Worm (Caenorhabditis elegans): ENCODE data around the gene F45E12.5.

F45E12.5 gene

DNA sequence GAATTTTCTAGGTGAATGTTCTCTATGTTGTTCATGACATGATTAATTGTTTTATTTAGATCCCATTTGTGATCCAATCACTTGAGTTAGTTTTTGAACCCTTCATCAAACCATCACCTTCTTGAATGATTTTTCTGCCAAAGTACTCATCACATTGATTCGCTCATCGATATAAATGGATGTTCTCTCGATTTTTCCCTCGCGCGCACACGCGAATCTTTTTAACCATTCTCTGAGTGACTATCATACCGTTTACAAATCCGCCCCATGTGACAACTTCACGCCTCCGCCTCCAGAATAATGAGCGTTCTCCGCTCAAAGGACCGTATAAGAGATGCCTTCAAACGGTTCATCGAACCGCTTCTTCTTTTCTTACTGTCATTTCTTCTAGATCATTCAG is 33.0 kb upstream of the F45E12.5 start:
- no peak for TF ChIP-seq nhr-11 (tag; optimal IDR thresholded peaks at IDR 0.05)
- TF ChIP-seq xbp-1 (tag; optimal IDR thresholded peaks at IDR 0.05) = no peak
- TF ChIP-seq C16A3.4 (tag; optimal IDR thresholded peaks at IDR 0.05) = no peak
- no peak for TF ChIP-seq mab-9 (GFP tag; IDR thresholded peaks at IDR 0.05)
- TF ChIP-seq irx-1 (tag; optimal IDR thresholded peaks at IDR 0.05) = no peak
- no peak for TF ChIP-seq alr-1 (tag; optimal IDR thresholded peaks at IDR 0.05; ENCODE audit: borderline replicate concordance)
- TF ChIP-seq pqm-1 (tag; optimal IDR thresholded peaks at IDR 0.05) = no peak
- TF ChIP-seq Y116A8C.19 (tag; optimal IDR thresholded peaks at IDR 0.05; ENCODE audit: borderline replicate concordance) = no peak
- no peak for TF ChIP-seq zag-1 (tag; optimal IDR thresholded peaks at IDR 0.05)
- no peak for TF ChIP-seq jun-1 (tag; optimal IDR thresholded peaks at IDR 0.05)
- no peak for TF ChIP-seq aly-2 (tag; optimal IDR thresholded peaks at IDR 0.05)
- no peak for TF ChIP-seq lin-15B (tag; optimal IDR thresholded peaks at IDR 0.05)
- no peak for TF ChIP-seq C34B4.2 (tag; optimal IDR thresholded peaks at IDR 0.05)
- TF ChIP-seq efl-3 (GFP tag; optimal IDR thresholded peaks at IDR 0.05) = no peak
- no peak for TF ChIP-seq unc-86 (tag; optimal IDR thresholded peaks at IDR 0.05)
- TF ChIP-seq efl-1 (optimal IDR thresholded peaks at IDR 0.05) = no peak
- TF ChIP-seq efl-1 (GFP tag; optimal IDR thresholded peaks at IDR 0.05 in 1 of 2) = no peak
- no peak for TF ChIP-seq elt-2 (tag; optimal IDR thresholded peaks at IDR 0.05)
- TF ChIP-seq fkh-10 (GFP tag; optimal IDR thresholded peaks at IDR 0.05) = no peak
- TF ChIP-seq nhr-47 (tag; optimal IDR thresholded peaks at IDR 0.05) = no peak
- TF ChIP-seq snu-23 (GFP tag; optimal IDR thresholded peaks at IDR 0.05) = peak; percentile 62
- TF ChIP-seq nhr-77 (tag; optimal IDR thresholded peaks at IDR 0.05) = no peak
- peak; percentile 81 for TF ChIP-seq nhr-20 (tag; optimal IDR thresholded peaks at IDR 0.05)
- TF ChIP-seq dsc-1 (tag; optimal IDR thresholded peaks at IDR 0.05) = no peak
- no peak for TF ChIP-seq skn-1 (tag; optimal IDR thresholded peaks at IDR 0.05)
- TF ChIP-seq vab-15 (tag; optimal IDR thresholded peaks at IDR 0.05) = no peak
- peak in 1 of 2 experiments; percentile 63 for TF ChIP-seq lin-35 (GFP tag; optimal IDR thresholded peaks at IDR 0.05)
- no peak for TF ChIP-seq swsn-7 (tag; optimal IDR thresholded peaks at IDR 0.05)
- peak; percentile 72 for TF ChIP-seq unc-130 (tag; optimal IDR thresholded peaks at IDR 0.05)
- no peak for TF ChIP-seq nhr-76 (tag; optimal IDR thresholded peaks at IDR 0.05)
- TF ChIP-seq ceh-88 (GFP tag; IDR thresholded peaks at IDR 0.05) = no peak
- peak; percentile 71 for TF ChIP-seq nhr-71 (tag; optimal IDR thresholded peaks at IDR 0.05)
- no peak for TF ChIP-seq zip-4 (GFP tag; optimal IDR thresholded peaks at IDR 0.05)
- no peak for TF ChIP-seq fkh-8 (tag; optimal IDR thresholded peaks at IDR 0.05)
- TF ChIP-seq ceh-82 (tag; optimal IDR thresholded peaks at IDR 0.05) = no peak
- TF ChIP-seq tbx-2 (tag; optimal IDR thresholded peaks at IDR 0.05) = peak; percentile 65
- TF ChIP-seq egl-13 (tag; optimal IDR thresholded peaks at IDR 0.05) = no peak
- TF ChIP-seq lsy-2 (tag; optimal IDR thresholded peaks at IDR 0.05) = peak in 1 of 2 experiments; percentile 18
- TF ChIP-seq lin-14 (GFP tag; optimal IDR thresholded peaks at IDR 0.05) = peak; percentile 50
- no peak for TF ChIP-seq nhr-237 (tag; optimal IDR thresholded peaks at IDR 0.05)
- TF ChIP-seq ama-1 (optimal IDR thresholded peaks at IDR 0.05) = no peak
- TF ChIP-seq egl-27 (tag; optimal IDR thresholded peaks at IDR 0.05) = no peak
- TF ChIP-seq aha-1 (tag; optimal IDR thresholded peaks at IDR 0.05) = no peak
- no peak for TF ChIP-seq ces-1 (GFP tag; optimal IDR thresholded peaks at IDR 0.05)
- no peak for TF ChIP-seq F16B12.6 (tag; optimal IDR thresholded peaks at IDR 0.05)
- TF ChIP-seq lin-39 (tag; optimal IDR thresholded peaks at IDR 0.05) = no peak
- no peak for TF ChIP-seq nhr-84 (tag; optimal IDR thresholded peaks at IDR 0.05)
- TF ChIP-seq mef-2 (tag; optimal IDR thresholded peaks at IDR 0.05) = no peak
- peak; percentile 92 for TF ChIP-seq nhr-19 (GFP tag; conservative IDR thresholded peaks at IDR 0.05)
- no peak for TF ChIP-seq fos-1 (tag; optimal IDR thresholded peaks at IDR 0.05)
- no peak for TF ChIP-seq mep-1 (tag; optimal IDR thresholded peaks at IDR 0.05)
- TF ChIP-seq isw-1 (GFP tag; IDR thresholded peaks at IDR 0.05) = no peak
- no peak for TF ChIP-seq sox-4 (tag; optimal IDR thresholded peaks at IDR 0.05)
- TF ChIP-seq sup-37 (GFP tag; optimal IDR thresholded peaks at IDR 0.05) = no peak
- TF ChIP-seq fkh-4 (tag; optimal IDR thresholded peaks at IDR 0.05; ENCODE audit: borderline replicate concordance) = no peak
- TF ChIP-seq ztf-11 (tag; optimal IDR thresholded peaks at IDR 0.05) = no peak
